Worm (Caenorhabditis elegans): ENCODE measurements around the gene Y69A2AR.18.

Y69A2AR.18 gene

ce11 chrIV:2529281-2529680 lies 33.7 kb downstream of the Y69A2AR.18 start:
- no peak for TF ChIP-seq unc-62 (GFP tag; optimal IDR thresholded peaks at IDR 0.05)

- TF ChIP-seq unc-62 (GFP tag; optimal IDR thresholded peaks at IDR 0.05), result no peak
Observed at ce11 chrIV:2530285-2530684, 34.8 kb downstream of the Y69A2AR.18 start.

- no peak for TF ChIP-seq unc-62 (GFP tag; optimal IDR thresholded peaks at IDR 0.05)
Observed at ce11 chrIV:2537741-2538140, 42.2 kb downstream of the Y69A2AR.18 start.

ce11 chrIV:2542001-2542400 lies 46.5 kb downstream of the Y69A2AR.18 start, which contains the start of gene sprr-3:
Gene sprr-3, plus strand, starts transcription at chrIV:2542301.
- no peak for TF ChIP-seq unc-62 (GFP tag; optimal IDR thresholded peaks at IDR 0.05)

Measured in whole organism, dauer.